Fruit fly (Drosophila melanogaster): ENCODE results near the gene CG15743.

Gene CG15743

dm6 chrX:13238294-13238917 lies 47.1 kb upstream of the CG15743 start (continued):
- TF ChIP-seq CG9609 (GFP tag; optimal IDR thresholded peaks at IDR 0.05) (no peak), pfk (GFP tag; optimal IDR thresholded peaks at IDR 0.05) (no peak), CG17328 (GFP tag; IDR thresholded peaks at IDR 0.05) (0 out of 2 replicates have a peak, but pooled peaks have one; percentile 14), CG8765 (GFP tag; IDR thresholded peaks at IDR 0.05) (no peak), CG12744 (GFP tag; optimal IDR thresholded peaks at IDR 0.05) (no peak), sens (GFP tag) (peak; percentile 88), CG34224 (GFP tag; IDR thresholded peaks at IDR 0.05; ENCODE audit: partially characterized antibody) (no peak), org-1 (GFP tag; optimal IDR thresholded peaks at IDR 0.05) (no peak), Hr78 (GFP tag; optimal IDR thresholded peaks at IDR 0.05) (no peak), CG7357 (GFP tag; IDR thresholded peaks at IDR 0.05) (no peak), MESR4 (GFP tag; optimal IDR thresholded peaks at IDR 0.05) (no peak), CG17359 (tag; optimal IDR thresholded peaks at IDR 0.05) (peak; percentile 29), sc (optimal IDR thresholded peaks at IDR 0.05) (no peak), sc (GFP tag; optimal IDR thresholded peaks at IDR 0.05) (no peak), PHDP (tag; optimal IDR thresholded peaks at IDR 0.05) (peak; percentile 6), Deaf1 (tag; optimal IDR thresholded peaks at IDR 0.05) (no peak), CG15073 (GFP tag; optimal IDR thresholded peaks at IDR 0.05) (no peak), CG6254 (GFP tag; optimal IDR thresholded peaks at IDR 0.05) (no peak), Neu2 (GFP tag; optimal IDR thresholded peaks at IDR 0.05; ENCODE audit: borderline replicate concordance) (no peak), row (GFP tag; IDR thresholded peaks at IDR 0.05) (no peak; the same call in 2 of the 3 replicates), nerfin-1 (tag; optimal IDR thresholded peaks at IDR 0.05) (no peak), CG5180 (GFP tag; optimal IDR thresholded peaks at IDR 0.05) (peak; percentile 50), B-H1 (GFP tag; IDR thresholded peaks at IDR 0.05) (no peak), Dip3 (GFP tag; optimal IDR thresholded peaks at IDR 0.05) (no peak), CG2199 (GFP tag; IDR thresholded peaks at IDR 0.05) (0 out of 3 replicates have a peak, but pooled peaks have one; percentile 10), CG2202 (tag; optimal IDR thresholded peaks at IDR 0.05) (no peak), Sry-δ (GFP tag; optimal IDR thresholded peaks at IDR 0.05) (no peak), CG12769 (tag; optimal IDR thresholded peaks at IDR 0.05) (no peak), caup (GFP tag; optimal IDR thresholded peaks at IDR 0.05; ENCODE audit: severe bottlenecking) (no peak), cg (GFP tag; optimal IDR thresholded peaks at IDR 0.05) (no peak), gcm2 (GFP tag; optimal IDR thresholded peaks at IDR 0.05) (no peak), CG17802 (tag; optimal IDR thresholded peaks at IDR 0.05) (no peak), CG12942 (GFP tag; optimal IDR thresholded peaks at IDR 0.05) (no peak), Opbp (GFP tag; IDR thresholded peaks at IDR 0.05; ENCODE audit: partially characterized antibody) (no peak), ase (GFP tag; IDR thresholded peaks at IDR 0.05) (no peak), jigr1 (GFP tag; IDR thresholded peaks at IDR 0.05) (no peak), CG11093 (GFP tag; IDR thresholded peaks at IDR 0.05) (no peak), CG2889 (GFP tag; IDR thresholded peaks at IDR 0.05) (no peak), Ptx1 (GFP tag; IDR thresholded peaks at IDR 0.05) (no peak), Fer2 (tag; optimal IDR thresholded peaks at IDR 0.05) (no peak), Xbp1 (GFP tag; optimal IDR thresholded peaks at IDR 0.05) (peak; percentile 8), stwl (tag; optimal IDR thresholded peaks at IDR 0.05) (no peak), CG12659 (GFP tag; optimal IDR thresholded peaks at IDR 0.05) (no peak), CG10565 (GFP tag; optimal IDR thresholded peaks at IDR 0.05) (no peak), bsh (GFP tag; optimal IDR thresholded peaks at IDR 0.05) (peak; percentile 26 to 31), pum (GFP tag; optimal IDR thresholded peaks at IDR 0.05) (no peak), Chrac-16 (GFP tag; optimal IDR thresholded peaks at IDR 0.05) (no peak), CG10959 (GFP tag; IDR thresholded peaks at IDR 0.05) (no peak), Doc2 (GFP tag; IDR thresholded peaks at IDR 0.05) (no peak), Scr (GFP tag; IDR thresholded peaks at IDR 0.05; ENCODE audit: partially characterized antibody) (no peak)

All from whole organism, embryonic.